ENCODE assay signal across 3 worm cellular contexts in the genomic region with DNA sequence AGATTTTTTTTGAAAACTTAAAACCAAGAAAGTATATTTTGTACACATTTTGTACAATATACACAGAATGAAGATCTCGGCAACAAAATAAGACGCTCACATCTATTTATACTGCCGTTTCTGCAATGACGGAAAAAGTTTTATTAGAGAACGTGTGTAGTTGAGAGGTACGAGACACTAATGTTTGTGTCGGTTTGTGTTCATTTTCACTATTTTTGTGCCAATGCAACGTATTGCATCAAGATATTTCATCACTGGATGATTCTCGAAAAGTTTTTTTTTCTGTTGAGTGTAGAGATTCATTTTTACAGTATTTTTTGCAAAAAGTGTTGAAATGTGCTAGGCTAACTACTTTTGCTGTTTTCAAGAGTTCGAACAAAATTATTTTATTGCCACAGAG.
TF ChIP-seq lines count a peak whose summit lies in the region.

No protein-coding gene starts in this region.

TF ChIP-seq in whole organism, L1 larva, 84 proteins besides CTCF, POLR2A, EP300 and RAD21 (continued from another document):
- TF ChIP-seq ceh-82 (tag; optimal IDR thresholded peaks at IDR 0.05; lab: Kevin White, UChicago): peak in 1 of 3 experiments; percentile 12
- TF ChIP-seq lin-14 (GFP tag; optimal IDR thresholded peaks at IDR 0.05; lab: Kevin White, UChicago): peak; percentile 72

TF ChIP-seq in whole organism, L2 larva, 48 proteins besides CTCF, POLR2A, EP300 and RAD21 (continued from another document):
- no peak for TF ChIP-seq sem-4 (tag; optimal IDR thresholded peaks at IDR 0.05; lab: Kevin White, UChicago)
- no peak for TF ChIP-seq nhr-23 (tag; optimal IDR thresholded peaks at IDR 0.05; lab: Kevin White, UChicago)
- no peak for TF ChIP-seq nhr-12 (tag; optimal IDR thresholded peaks at IDR 0.05; lab: Kevin White, UChicago)
- no peak for TF ChIP-seq sma-3 (GFP tag; optimal IDR thresholded peaks at IDR 0.05; lab: Kevin White, UChicago)
- no peak for TF ChIP-seq mbf-1 (tag; optimal IDR thresholded peaks at IDR 0.05; lab: Kevin White, UChicago)
- no peak for TF ChIP-seq nhr-10 (tag; optimal IDR thresholded peaks at IDR 0.05; lab: Kevin White, UChicago)
- peak; percentile 53 for TF ChIP-seq unc-55 (GFP tag; optimal IDR thresholded peaks at IDR 0.05; lab: Kevin White, UChicago)
- TF ChIP-seq elt-3 (tag; optimal IDR thresholded peaks at IDR 0.05; lab: Kevin White, UChicago): no peak
- TF ChIP-seq fos-1 (tag; optimal IDR thresholded peaks at IDR 0.05; lab: Kevin White, UChicago): peak; percentile 44
- TF ChIP-seq nhr-25 (tag; optimal IDR thresholded peaks at IDR 0.05; lab: Kevin White, UChicago): no peak
- no peak for TF ChIP-seq aly-2 (tag; optimal IDR thresholded peaks at IDR 0.05; lab: Kevin White, UChicago)
- TF ChIP-seq ceh-82 (tag; optimal IDR thresholded peaks at IDR 0.05; lab: Kevin White, UChicago): no peak
- no peak for TF ChIP-seq ceh-16 (tag; optimal IDR thresholded peaks at IDR 0.05; lab: Kevin White, UChicago)
- no peak for TF ChIP-seq lin-13 (GFP tag; optimal IDR thresholded peaks at IDR 0.05; lab: Kevin White, UChicago)
- TF ChIP-seq nhr-129 (tag; optimal IDR thresholded peaks at IDR 0.05; lab: Kevin White, UChicago): peak; percentile 83
- no peak for TF ChIP-seq F13H6.1 (tag; optimal IDR thresholded peaks at IDR 0.05; lab: Kevin White, UChicago)
- TF ChIP-seq dmd-4 (tag; optimal IDR thresholded peaks at IDR 0.05; lab: Kevin White, UChicago): no peak
- TF ChIP-seq nhr-6 (tag; optimal IDR thresholded peaks at IDR 0.05; lab: Kevin White, UChicago): no peak

TF ChIP-seq in whole organism, L4 larva, 104 proteins besides CTCF, POLR2A, EP300 and RAD21 (continued from another document):
- TF ChIP-seq hif-1 (tag; optimal IDR thresholded peaks at IDR 0.05; lab: Kevin White, UChicago): no peak
- TF ChIP-seq ceh-28 (tag; optimal IDR thresholded peaks at IDR 0.05; lab: Kevin White, UChicago): no peak
- TF ChIP-seq lsy-2 (tag; optimal IDR thresholded peaks at IDR 0.05; lab: Kevin White, UChicago): peak in 1 of 2 experiments; percentile 33
- TF ChIP-seq lim-7 (GFP tag; IDR thresholded peaks at IDR 0.05; lab: Robert Waterston, UW): no peak
- TF ChIP-seq daf-19 (GFP tag; conservative IDR thresholded peaks at IDR 0.05; lab: Robert Waterston, UW): no peak
- TF ChIP-seq saeg-2 (GFP tag; IDR thresholded peaks at IDR 0.05; lab: Robert Waterston, UW): no peak
- no peak for TF ChIP-seq daf-12 (tag; optimal IDR thresholded peaks at IDR 0.05; lab: Kevin White, UChicago)
- no peak for TF ChIP-seq Y48G9A.11 (GFP tag; IDR thresholded peaks at IDR 0.05; lab: Robert Waterston, UW)
